Worm (Caenorhabditis elegans) whole organism, L1 larva: ENCODE data around the gene Y66C5A.1.

Source experiments
- ama-1 ChIP-seq: fragments of 150-350 bp; optimal IDR thresholded peaks from 2 replicates; lab custom pipeline; 2014
- zag-1 ChIP-seq: fragments of 150-350 bp; optimal IDR thresholded peaks from 2 replicates; lab custom pipeline; 2014; ENCODE audit warnings: missing biosample characterization, missing genetic modification characterization

- no peak for TF ChIP-seq ama-1 (lab: Kevin White, UChicago)
- no peak for TF ChIP-seq zag-1 (tag; lab: Kevin White, UChicago)
These were observed 24.9 kb downstream of the Y66C5A.1 start for ce11 chrX:14430436-14430835.
